Worm (Caenorhabditis elegans) whole organism, mixed stage, embryonic: ENCODE data around the gene srx-2.

Experiments used
- ceh-83 ChIP-seq: fragments of 200-800 bp; sonication (Bioruptor generic); optimal IDR thresholded peaks from 2 replicates; lab custom pipeline; 2018; ENCODE audit warnings: mild to moderate bottlenecking, missing genetic modification characterization, missing compliant biosample characterization
- ces-1 ChIP-seq: fragments of 150-350 bp; optimal IDR thresholded peaks from 2 replicates; lab custom pipeline; 2014; ENCODE audit warnings: missing biosample characterization, missing genetic modification reagents, missing genetic modification characterization
- elt-1 ChIP-seq: sonication (generic microtip); optimal IDR thresholded peaks from 2 replicates; lab custom pipeline; 2017; ENCODE audit warnings: missing genetic modification characterization, mild to moderate bottlenecking, missing compliant biosample characterization, antibody characterized with exemption, moderate library complexity, borderline replicate concordance; ENCODE audit not compliant: insufficient read depth
- elt-3 ChIP-seq: fragments of 150-350 bp; optimal IDR thresholded peaks from 2 replicates; lab custom pipeline; 2014; ENCODE audit warnings: missing biosample characterization, missing genetic modification characterization
- ham-2 ChIP-seq: fragments of 200-800 bp; sonication (Bioruptor generic); optimal IDR thresholded peaks from 2 replicates; lab custom pipeline; 2018; ENCODE audit warnings: mild to moderate bottlenecking, missing genetic modification characterization, missing compliant biosample characterization
- lsy-2 ChIP-seq: fragments of 150-350 bp; optimal IDR thresholded peaks from 2 replicates; lab custom pipeline; 2014; ENCODE audit warnings: missing biosample characterization, missing genetic modification characterization
- mep-1 ChIP-seq: fragments of 150-350 bp; optimal IDR thresholded peaks from 2 replicates; lab custom pipeline; 2017; ENCODE audit warnings: missing biosample characterization, missing genetic modification reagents, missing genetic modification characterization, inconsistent platforms
- nhr-12 ChIP-seq: fragments of 150-350 bp; optimal IDR thresholded peaks from 2 replicates; lab custom pipeline; 2014; ENCODE audit warnings: missing biosample characterization, missing genetic modification characterization
- nhr-237 ChIP-seq: fragments of 150-350 bp; optimal IDR thresholded peaks from 2 replicates; lab custom pipeline; 2014; ENCODE audit warnings: missing biosample characterization, missing genetic modification characterization
- pha-4 ChIP-seq: fragments of 150-350 bp; optimal IDR thresholded peaks from 2 replicates; lab custom pipeline; 2018; ENCODE audit warnings: missing biosample characterization, missing genetic modification reagents, missing genetic modification characterization
- snpc-4 ChIP-seq: fragments of 150-350 bp; optimal IDR thresholded peaks from 2 replicates; lab custom pipeline; 2014; ENCODE audit warnings: missing biosample characterization, missing genetic modification characterization
- unc-39 ChIP-seq: fragments of 150-350 bp; optimal IDR thresholded peaks from 2 replicates; lab custom pipeline; 2014; ENCODE audit warnings: missing biosample characterization, missing genetic modification characterization
- ztf-11 ChIP-seq: fragments of 150-350 bp; optimal IDR thresholded peaks from 2 replicates; lab custom pipeline; 2014; ENCODE audit warnings: missing biosample characterization, missing genetic modification characterization

DNA sequence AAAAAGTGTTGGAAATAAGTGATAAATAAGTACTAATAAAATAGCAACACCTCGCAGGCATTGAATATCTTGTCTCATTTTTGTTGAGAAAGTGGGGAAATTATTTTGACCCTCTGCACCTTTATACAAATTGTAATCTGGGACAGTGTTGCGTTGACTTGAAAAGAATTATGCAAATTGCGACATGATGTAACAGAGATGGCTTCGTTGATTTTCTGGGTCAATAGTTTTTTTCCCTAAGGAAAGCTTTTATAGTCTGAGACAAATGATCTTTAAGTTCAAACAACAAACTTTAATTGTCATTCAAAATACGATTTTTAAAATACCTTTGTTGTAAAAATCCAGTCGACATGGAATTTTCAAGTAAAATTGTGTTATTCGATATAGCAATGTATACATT is 15.4 kb downstream of the srx-2 start, which contains the start of gene bus-1:
- TF ChIP-seq ces-1 (GFP tag; lab: Kevin White, UChicago) (no peak), nhr-237 (tag; lab: Kevin White, UChicago) (no peak), lsy-2 (tag; lab: Kevin White, UChicago) (no peak), ham-2 (GFP tag; lab: Kevin White, UChicago) (no peak), unc-39 (tag; lab: Kevin White, UChicago) (no peak), ztf-11 (tag; lab: Kevin White, UChicago) (no peak), snpc-4 (tag; lab: Kevin White, UChicago) (no peak), elt-3 (tag; lab: Kevin White, UChicago) (no peak), pha-4 (tag; lab: Kevin White, UChicago) (no peak), mep-1 (tag; lab: Kevin White, UChicago) (no peak), nhr-12 (tag; lab: Kevin White, UChicago) (no peak), ceh-83 (GFP tag; lab: Kevin White, UChicago) (no peak), elt-1 (tag; lab: Kevin White, UChicago) (no peak)
